Fruit fly (Drosophila melanogaster): Measurements from ENCODE around the gene CG4229.

The CG4229 gene

DNA sequence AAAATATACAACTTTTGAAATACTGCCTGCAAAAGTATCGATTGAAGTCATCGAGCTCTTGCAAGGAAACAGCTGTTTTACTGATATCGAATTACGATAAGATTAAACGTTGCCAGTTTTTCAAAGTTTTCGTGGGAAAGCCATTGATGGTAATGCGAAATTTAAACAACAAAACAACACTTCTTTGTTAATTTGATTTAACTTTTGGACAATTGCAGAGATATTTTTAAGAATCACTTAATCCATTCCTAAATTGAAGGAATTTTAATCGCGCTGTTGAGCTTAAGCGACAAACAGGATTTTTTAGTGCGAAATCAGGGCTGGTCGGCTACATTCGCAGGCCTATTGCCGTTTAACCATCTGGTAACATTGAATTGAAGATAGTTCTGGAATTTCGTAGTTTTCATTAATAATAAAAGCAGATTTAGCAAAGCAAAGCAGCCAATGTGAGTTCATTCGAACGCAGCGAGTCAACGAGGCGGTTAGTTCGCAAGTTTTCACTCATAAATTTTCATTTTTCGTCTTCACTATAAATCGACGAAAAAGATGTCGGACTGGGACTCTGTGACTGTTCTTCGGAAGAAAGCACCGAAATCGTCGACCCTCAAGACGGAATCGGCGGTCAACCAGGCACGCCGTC, 17.8 kb downstream of the CG4229 start, which contains the start of gene mbf1:
Gene mbf1 (plus strand): TSS at position 130 of the 640 bp plus-strand sequence.
- TF ChIP-seq Clk (GFP tag; optimal IDR thresholded peaks at IDR 0.05) (no peak), CG12768 (GFP tag; optimal IDR thresholded peaks at IDR 0.05) (no peak), cic (GFP tag; optimal IDR thresholded peaks at IDR 0.05) (peak; percentile 22), CG7045 (GFP tag; optimal IDR thresholded peaks at IDR 0.05) (no peak), bab1 (GFP tag; optimal IDR thresholded peaks at IDR 0.05) (peak; percentile 63), CG14711 (tag; optimal IDR thresholded peaks at IDR 0.05) (no peak), cnc (optimal IDR thresholded peaks at IDR 0.05) (no peak), toe (GFP tag; optimal IDR thresholded peaks at IDR 0.05) (no peak), CG33017 (tag; optimal IDR thresholded peaks at IDR 0.05) (no peak), Crg-1 (GFP tag; optimal IDR thresholded peaks at IDR 0.05) (no peak), ovo (GFP tag; optimal IDR thresholded peaks at IDR 0.05) (no peak), CG1620 (GFP tag; optimal IDR thresholded peaks at IDR 0.05) (peak; percentile 13), tj (GFP tag; optimal IDR thresholded peaks at IDR 0.05) (peak; percentile 15), CG7101 (tag; optimal IDR thresholded peaks at IDR 0.05) (peak; percentile 8), kay (GFP tag; ENCODE audit: borderline replicate concordance) (peak; percentile 93), pad (GFP tag; optimal IDR thresholded peaks at IDR 0.05) (no peak), CG5204 (GFP tag; optimal IDR thresholded peaks at IDR 0.05) (no peak), CG11617 (GFP tag; optimal IDR thresholded peaks at IDR 0.05) (peak; percentile 44), Hr96 (GFP tag; optimal IDR thresholded peaks at IDR 0.05) (no peak), Mnt (GFP tag; optimal IDR thresholded peaks at IDR 0.05) (peak; percentile 39)

DNA sequence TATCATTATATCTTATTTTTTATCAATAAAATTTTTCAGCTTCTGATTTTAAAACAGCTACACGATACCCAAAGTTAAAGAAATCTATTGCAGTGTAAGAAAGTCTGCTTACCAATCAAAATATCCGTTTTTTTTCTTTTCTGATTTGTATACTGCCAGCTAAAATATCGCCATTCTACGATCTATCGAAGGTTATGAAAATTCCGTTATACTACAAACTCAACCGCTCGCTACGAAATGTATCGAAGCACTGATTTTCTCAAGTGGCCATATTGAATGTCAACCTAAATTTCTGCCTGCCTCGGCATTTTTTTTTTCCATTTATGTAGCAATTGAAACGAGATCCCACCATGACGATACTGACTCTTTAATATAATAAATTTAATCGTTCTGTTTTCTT, 23.4 kb downstream of the CG4229 start, which contains the start of gene nxf2:
Gene nxf2 (minus strand): TSS at position 258 of the 400 bp plus-strand sequence.
- TF ChIP-seq Clk (GFP tag; optimal IDR thresholded peaks at IDR 0.05) (no peak), Hr96 (GFP tag; optimal IDR thresholded peaks at IDR 0.05) (no peak), bab1 (GFP tag; optimal IDR thresholded peaks at IDR 0.05) (peak; percentile 65), kay (GFP tag; ENCODE audit: borderline replicate concordance) (no peak), tj (GFP tag; optimal IDR thresholded peaks at IDR 0.05) (peak; percentile 98), toe (GFP tag; optimal IDR thresholded peaks at IDR 0.05) (no peak), ovo (GFP tag; optimal IDR thresholded peaks at IDR 0.05) (peak; percentile 54)

DNA sequence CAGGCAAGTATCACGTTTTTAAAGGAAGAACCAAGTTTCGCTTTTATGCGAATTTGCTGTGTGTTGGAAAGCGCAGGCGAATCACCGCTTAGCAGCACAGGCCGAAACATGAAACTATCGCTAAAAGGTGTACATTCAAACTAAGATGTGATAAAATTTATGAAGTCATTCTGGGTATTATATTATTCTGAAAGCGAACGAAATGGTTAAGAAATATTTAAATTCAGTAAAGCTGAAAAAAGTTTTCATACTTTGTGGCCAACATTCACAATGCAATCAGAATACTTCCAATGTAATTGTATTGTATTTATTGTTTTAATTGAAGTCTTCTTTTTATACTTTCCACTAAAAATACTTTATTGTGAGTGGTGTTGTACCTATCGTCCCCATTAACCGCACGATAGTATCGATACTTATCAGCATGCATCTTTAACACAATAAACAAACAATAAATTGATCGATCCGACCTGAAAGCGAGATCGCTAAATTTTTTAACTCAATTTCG, 24.6 kb downstream of the CG4229 start, which contains the start of gene Smn:
Gene Smn (minus strand): TSS at position 347 of the 505 bp plus-strand sequence.
- peak; percentile 56 for TF ChIP-seq CG1620 (GFP tag; optimal IDR thresholded peaks at IDR 0.05)
- TF ChIP-seq ovo (GFP tag; optimal IDR thresholded peaks at IDR 0.05): peak; percentile 34
- TF ChIP-seq CG7101 (tag; optimal IDR thresholded peaks at IDR 0.05): peak; percentile 64
- no peak for TF ChIP-seq CG5204 (GFP tag; optimal IDR thresholded peaks at IDR 0.05)
- peak; percentile 63 for TF ChIP-seq CG11617 (GFP tag; optimal IDR thresholded peaks at IDR 0.05)
- peak; percentile 47 for TF ChIP-seq CG14711 (tag; optimal IDR thresholded peaks at IDR 0.05)
- peak; percentile 28 for TF ChIP-seq tj (GFP tag; optimal IDR thresholded peaks at IDR 0.05)
- TF ChIP-seq Crg-1 (GFP tag; optimal IDR thresholded peaks at IDR 0.05): peak; percentile 82
- TF ChIP-seq CG12768 (GFP tag; optimal IDR thresholded peaks at IDR 0.05): peak; percentile 28
- peak; percentile 54 for TF ChIP-seq CG33017 (tag; optimal IDR thresholded peaks at IDR 0.05)
- peak; percentile 68 for TF ChIP-seq bab1 (GFP tag; optimal IDR thresholded peaks at IDR 0.05)
- TF ChIP-seq CG7045 (GFP tag; optimal IDR thresholded peaks at IDR 0.05): no peak
- no peak for TF ChIP-seq kay (GFP tag; ENCODE audit: borderline replicate concordance)
- peak; percentile 49 for TF ChIP-seq Mnt (GFP tag; optimal IDR thresholded peaks at IDR 0.05)
- TF ChIP-seq cic (GFP tag; optimal IDR thresholded peaks at IDR 0.05): no peak
- no peak for TF ChIP-seq Hr96 (GFP tag; optimal IDR thresholded peaks at IDR 0.05)
- peak; percentile 69 for TF ChIP-seq pad (GFP tag; optimal IDR thresholded peaks at IDR 0.05)
- TF ChIP-seq Clk (GFP tag; optimal IDR thresholded peaks at IDR 0.05): peak; percentile 4
- TF ChIP-seq cnc (optimal IDR thresholded peaks at IDR 0.05): no peak
- no peak for TF ChIP-seq toe (GFP tag; optimal IDR thresholded peaks at IDR 0.05)

DNA sequence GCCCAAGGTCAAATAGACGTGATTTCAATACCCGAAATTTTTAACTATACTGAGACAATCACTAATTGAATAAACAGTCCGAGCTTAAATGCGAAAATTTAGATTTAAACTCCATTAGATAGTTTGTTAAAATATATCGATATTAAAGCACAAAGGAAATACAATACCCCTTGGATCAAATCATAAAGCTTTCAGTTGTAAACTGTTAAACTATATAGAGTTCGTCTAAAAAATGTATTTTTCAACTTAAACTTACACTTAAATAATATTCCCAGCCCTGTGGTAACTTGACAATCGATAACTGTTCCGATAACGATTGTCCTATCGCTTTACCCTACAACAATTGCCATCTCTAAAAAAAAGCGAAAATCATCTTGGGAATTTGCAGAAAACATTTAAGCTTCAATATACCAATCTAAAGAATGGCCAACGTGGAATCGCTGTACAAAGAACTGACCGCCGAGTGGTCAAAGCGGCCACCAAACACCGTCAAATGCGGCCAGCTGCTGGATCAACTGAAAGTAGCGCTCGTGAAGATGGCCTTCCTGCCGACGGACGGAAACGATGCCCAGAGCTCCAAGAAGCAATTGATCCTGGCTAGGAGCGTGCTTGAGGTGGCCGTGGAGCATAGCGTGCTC, 26.2 kb downstream of the CG4229 start, which contains the start of gene Rpn12:
Gene Rpn12 (plus strand): TSS at position 351 of the 638 bp plus-strand sequence.
- TF ChIP-seq pad (GFP tag; optimal IDR thresholded peaks at IDR 0.05) (peak; percentile 20), CG5204 (GFP tag; optimal IDR thresholded peaks at IDR 0.05) (no peak), CG12768 (GFP tag; optimal IDR thresholded peaks at IDR 0.05) (peak; percentile 2), Clk (GFP tag; optimal IDR thresholded peaks at IDR 0.05) (no peak), toe (GFP tag; optimal IDR thresholded peaks at IDR 0.05) (no peak), Hr96 (GFP tag; optimal IDR thresholded peaks at IDR 0.05) (no peak), Crg-1 (GFP tag; optimal IDR thresholded peaks at IDR 0.05) (peak; percentile 16), CG11617 (GFP tag; optimal IDR thresholded peaks at IDR 0.05) (peak; percentile 38), CG1620 (GFP tag; optimal IDR thresholded peaks at IDR 0.05) (no peak), cnc (optimal IDR thresholded peaks at IDR 0.05) (peak in 1 of 2 experiments; percentile 35), tj (GFP tag; optimal IDR thresholded peaks at IDR 0.05) (peak; percentile 33), Mnt (GFP tag; optimal IDR thresholded peaks at IDR 0.05) (no peak), CG7101 (tag; optimal IDR thresholded peaks at IDR 0.05) (peak; percentile 62), ovo (GFP tag; optimal IDR thresholded peaks at IDR 0.05) (no peak), bab1 (GFP tag; optimal IDR thresholded peaks at IDR 0.05) (peak; percentile 61), CG14711 (tag; optimal IDR thresholded peaks at IDR 0.05) (peak; percentile 49), CG7045 (GFP tag; optimal IDR thresholded peaks at IDR 0.05) (peak; percentile 41), kay (GFP tag; ENCODE audit: borderline replicate concordance) (no peak), CG33017 (tag; optimal IDR thresholded peaks at IDR 0.05) (peak; percentile 63), cic (GFP tag; optimal IDR thresholded peaks at IDR 0.05) (no peak)

DNA sequence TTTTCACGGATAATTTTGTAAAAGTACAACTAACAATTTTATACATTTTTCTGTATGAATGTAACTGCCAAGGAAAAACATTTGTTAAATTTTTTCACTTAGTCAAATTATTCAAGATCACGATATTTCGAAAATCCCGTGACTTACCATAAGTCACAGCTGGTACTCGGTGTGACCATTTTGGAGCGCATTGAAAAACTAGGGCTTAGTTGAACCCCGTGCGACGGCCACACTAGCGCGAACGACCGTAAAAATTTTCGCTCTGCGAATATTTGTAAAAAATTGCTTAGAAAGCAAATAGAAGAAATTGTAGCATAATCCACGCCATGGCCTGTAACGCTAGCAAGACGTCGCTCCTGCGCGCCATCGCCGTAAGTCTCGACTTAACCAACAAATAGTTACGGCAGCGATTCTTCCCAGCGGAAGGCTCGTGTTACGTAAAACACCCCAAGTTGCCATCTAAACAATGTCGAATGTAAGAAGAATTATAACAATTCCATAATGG, 27.5 kb downstream of the CG4229 start, which contains the start of gene UQCR-C2:
Gene UQCR-C2 (plus strand): TSS at position 51 of the 505 bp plus-strand sequence.
- no peak for TF ChIP-seq CG7045 (GFP tag; optimal IDR thresholded peaks at IDR 0.05)
- peak; percentile 30 for TF ChIP-seq CG14711 (tag; optimal IDR thresholded peaks at IDR 0.05)
- no peak for TF ChIP-seq cnc (optimal IDR thresholded peaks at IDR 0.05)
- no peak for TF ChIP-seq pad (GFP tag; optimal IDR thresholded peaks at IDR 0.05)
- TF ChIP-seq CG7101 (tag; optimal IDR thresholded peaks at IDR 0.05): peak; percentile 54
- TF ChIP-seq bab1 (GFP tag; optimal IDR thresholded peaks at IDR 0.05): peak; percentile 76
- no peak for TF ChIP-seq CG12768 (GFP tag; optimal IDR thresholded peaks at IDR 0.05)
- peak; percentile 47 for TF ChIP-seq cic (GFP tag; optimal IDR thresholded peaks at IDR 0.05)
- TF ChIP-seq ovo (GFP tag; optimal IDR thresholded peaks at IDR 0.05): no peak
- TF ChIP-seq kay (GFP tag; ENCODE audit: borderline replicate concordance): no peak
- no peak for TF ChIP-seq Hr96 (GFP tag; optimal IDR thresholded peaks at IDR 0.05)
- no peak for TF ChIP-seq toe (GFP tag; optimal IDR thresholded peaks at IDR 0.05)
- no peak for TF ChIP-seq Clk (GFP tag; optimal IDR thresholded peaks at IDR 0.05)
- peak; percentile 29 for TF ChIP-seq Crg-1 (GFP tag; optimal IDR thresholded peaks at IDR 0.05)
- TF ChIP-seq CG5204 (GFP tag; optimal IDR thresholded peaks at IDR 0.05): no peak
- peak; percentile 70 for TF ChIP-seq Mnt (GFP tag; optimal IDR thresholded peaks at IDR 0.05)
- TF ChIP-seq CG1620 (GFP tag; optimal IDR thresholded peaks at IDR 0.05): peak; percentile 68
- TF ChIP-seq CG33017 (tag; optimal IDR thresholded peaks at IDR 0.05): peak; percentile 5
- TF ChIP-seq CG11617 (GFP tag; optimal IDR thresholded peaks at IDR 0.05): peak; percentile 48
- TF ChIP-seq tj (GFP tag; optimal IDR thresholded peaks at IDR 0.05): peak; percentile 54
